Worm (Caenorhabditis elegans): ENCODE data around the gene ttbk-4.
A peak's percentile ranks its signal among the peaks of the same experiment; 100 is the strongest.

The ttbk-4 gene

DNA sequence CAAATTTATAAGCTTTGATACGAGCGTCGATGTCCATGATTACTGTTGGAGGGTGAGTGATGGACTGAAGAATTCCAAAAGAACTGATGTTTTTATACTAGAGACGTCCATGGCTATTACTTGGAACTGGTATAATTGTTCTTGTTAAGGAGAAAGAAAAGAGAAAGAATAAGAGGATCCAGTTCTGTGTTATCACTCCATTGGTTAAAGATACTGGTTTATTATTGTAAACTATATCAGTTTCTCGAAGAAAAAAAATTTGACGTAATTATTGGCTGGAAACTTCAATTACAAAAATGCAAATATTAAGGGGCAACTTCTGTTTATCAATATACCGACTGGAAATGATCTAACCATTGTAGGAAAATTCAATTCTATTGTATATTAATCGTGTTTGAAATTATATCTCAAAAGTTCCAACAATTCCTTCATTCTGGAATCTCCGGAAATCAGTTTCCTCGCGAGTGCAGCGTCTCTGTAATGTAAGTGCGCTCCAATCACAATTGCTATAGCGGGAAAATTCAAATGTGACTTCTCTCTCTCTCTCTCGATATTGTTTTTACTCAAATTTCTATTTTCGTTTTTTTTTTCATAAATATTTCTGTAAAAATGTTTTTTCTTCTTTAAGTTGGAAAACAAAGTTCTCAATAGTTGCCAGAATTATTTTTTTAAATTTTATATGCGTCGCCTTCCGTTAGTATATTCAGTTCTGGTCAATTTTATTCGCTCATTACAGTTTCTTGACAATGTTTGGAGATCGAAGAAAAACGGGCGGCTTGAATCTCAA lies 10.7 kb upstream of the ttbk-4 start, which contains the start of the genes col-2 and ndc-80 (continued):
- TF ChIP-seq ZK185.1 (tag; optimal IDR thresholded peaks at IDR 0.05; ENCODE audit: poor library complexity, severe bottlenecking) (no peak), Y79H2A.3 (GFP tag; conservative IDR thresholded peaks at IDR 0.05) (no peak), xnd-1 (tag; optimal IDR thresholded peaks at IDR 0.05) (no peak), ztf-3 (GFP tag; optimal IDR thresholded peaks at IDR 0.05) (no peak), lin-26 (GFP tag; IDR thresholded peaks at IDR 0.05) (no peak), madf-8 (GFP tag; conservative IDR thresholded peaks at IDR 0.05) (peak; percentile 38), C06A6.2 (GFP tag; conservative IDR thresholded peaks at IDR 0.05) (no peak), pbrm-1 (GFP tag; IDR thresholded peaks at IDR 0.05) (no peak), somi-1 (GFP tag; optimal IDR thresholded peaks at IDR 0.05) (no peak), lin-35 (GFP tag; optimal IDR thresholded peaks at IDR 0.05) (peak in 1 of 3 experiments; percentile 7), nfya-2 (GFP tag; IDR thresholded peaks at IDR 0.05) (no peak), K12H6.12 (tag; optimal IDR thresholded peaks at IDR 0.05) (no peak), nhr-120 (GFP tag; IDR thresholded peaks at IDR 0.05) (no peak), madf-6 (GFP tag; IDR thresholded peaks at IDR 0.05) (peak; percentile 40; the same call in 1 of the 2 replicates), ceh-27 (GFP tag; optimal IDR thresholded peaks at IDR 0.05) (peak; percentile 44), ceh-79 (tag; optimal IDR thresholded peaks at IDR 0.05) (no peak), Y67H2A.10 (GFP tag; conservative IDR thresholded peaks at IDR 0.05) (no peak), zfh-2 (GFP tag; conservative IDR thresholded peaks at IDR 0.05) (no peak), die-1 (tag; optimal IDR thresholded peaks at IDR 0.05) (no peak), hmg-20 (GFP tag; IDR thresholded peaks at IDR 0.05) (no peak), ceh-40 (GFP tag; IDR thresholded peaks at IDR 0.05) (no peak), dox-1 (GFP tag; IDR thresholded peaks at IDR 0.05) (peak; percentile 56), nhr-179 (tag; optimal IDR thresholded peaks at IDR 0.05) (no peak), ceh-91 (GFP tag; IDR thresholded peaks at IDR 0.05) (no peak), F23B12.7 (tag; optimal IDR thresholded peaks at IDR 0.05; ENCODE audit: insufficient read depth) (peak; percentile 91), let-526 (GFP tag; IDR thresholded peaks at IDR 0.05) (no peak), nhr-27 (tag; optimal IDR thresholded peaks at IDR 0.05) (no peak), ztf-26 (tag; optimal IDR thresholded peaks at IDR 0.05) (no peak), hmg-1.2 (GFP tag; IDR thresholded peaks at IDR 0.05) (peak; percentile 38; the same call in 1 of the 2 replicates), F33H1.4 (GFP tag; IDR thresholded peaks at IDR 0.05) (no peak), nhr-80 (tag; optimal IDR thresholded peaks at IDR 0.05) (peak; percentile 32), ztf-18 (tag; optimal IDR thresholded peaks at IDR 0.05) (no peak), T26A5.8 (tag; optimal IDR thresholded peaks at IDR 0.05) (no peak), him-1 (tag; optimal IDR thresholded peaks at IDR 0.05) (peak; percentile 4), Y53F4B.3 (GFP tag; IDR thresholded peaks at IDR 0.05) (no peak), mcd-1 (GFP tag; IDR thresholded peaks at IDR 0.05) (peak; percentile 91), T07F8.4 (tag; optimal IDR thresholded peaks at IDR 0.05) (no peak), ekl-4 (GFP tag; IDR thresholded peaks at IDR 0.05) (no peak), F57C9.4 (tag; optimal IDR thresholded peaks at IDR 0.05) (no peak), ztf-25 (GFP tag; IDR thresholded peaks at IDR 0.05) (no peak), ets-4 (GFP tag; optimal IDR thresholded peaks at IDR 0.05) (no peak), fkh-3 (tag; optimal IDR thresholded peaks at IDR 0.05) (no peak), bed-2 (GFP tag; IDR thresholded peaks at IDR 0.05) (no peak), F39B2.1 (GFP tag; IDR thresholded peaks at IDR 0.05) (no peak), snpc-1.3 (tag; optimal IDR thresholded peaks at IDR 0.05; ENCODE audit: insufficient read depth) (no peak), F22D6.2 (tag; optimal IDR thresholded peaks at IDR 0.05) (no peak), nhr-90 (tag; optimal IDR thresholded peaks at IDR 0.05) (no peak), lsl-1 (GFP tag; optimal IDR thresholded peaks at IDR 0.05) (peak; percentile 44)

Measured in whole organism, young adult.